Worm (Caenorhabditis elegans): Measurements from ENCODE around the gene clec-80.

DNA sequence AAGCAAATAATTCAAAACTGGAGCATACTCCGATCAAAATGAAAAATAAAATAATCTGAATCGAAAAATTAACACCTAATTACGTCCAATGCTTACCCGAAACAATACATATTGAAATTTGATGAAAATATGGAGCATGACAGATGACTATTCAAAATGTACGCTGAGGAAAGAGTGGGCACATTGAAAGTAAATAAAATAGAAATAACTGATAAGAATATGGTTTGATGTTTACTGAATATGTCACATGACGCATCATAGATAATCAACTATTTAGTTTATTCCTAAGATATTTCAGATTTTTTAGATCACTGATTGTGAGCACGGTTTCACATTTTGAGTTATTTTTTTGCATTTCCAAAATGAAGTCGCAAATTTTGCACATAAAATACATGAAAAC, 25.2 kb upstream of the clec-80 start, which contains the start of gene Y54G2A.52:
- TF ChIP-seq elt-3 (tag; optimal IDR thresholded peaks at IDR 0.05) (no peak), unc-39 (tag; optimal IDR thresholded peaks at IDR 0.05) (no peak), ham-2 (GFP tag; optimal IDR thresholded peaks at IDR 0.05) (no peak), nhr-237 (tag; optimal IDR thresholded peaks at IDR 0.05) (no peak), sem-2 (GFP tag; optimal IDR thresholded peaks at IDR 0.05) (no peak), nhr-12 (tag; optimal IDR thresholded peaks at IDR 0.05) (no peak), lsy-2 (tag; optimal IDR thresholded peaks at IDR 0.05) (no peak), ceh-43 (GFP tag; optimal IDR thresholded peaks at IDR 0.05) (no peak), hlh-1 (tag; optimal IDR thresholded peaks at IDR 0.05) (no peak), ztf-11 (tag; optimal IDR thresholded peaks at IDR 0.05) (no peak), unc-62 (GFP tag; optimal IDR thresholded peaks at IDR 0.05) (no peak), ces-1 (GFP tag; optimal IDR thresholded peaks at IDR 0.05) (no peak), nhr-76 (tag; optimal IDR thresholded peaks at IDR 0.05) (no peak), nhr-28 (tag; optimal IDR thresholded peaks at IDR 0.05) (no peak)

All from whole organism, mixed stage, embryonic.